Worm (Caenorhabditis elegans) whole organism, L4 larva: ENCODE data around the gene srw-98.

Source experiments
- D1046.2 ChIP-seq: fragments of 200-800 bp; sonication (Bioruptor generic); IDR thresholded peaks from 2 replicates; pipeline ENCODE4 v1.3.6; 2022; ENCODE audit warnings: missing genetic modification characterization, missing compliant biosample characterization
- F26F4.8 ChIP-seq: fragments of 200-800 bp; sonication (Bioruptor generic); conservative IDR thresholded peaks from 2 replicates; pipeline ENCODE4 v1.3.6; 2022; ENCODE audit warnings: missing genetic modification characterization, missing compliant biosample characterization
- F44E2.7 ChIP-seq: fragments of 200-800 bp; sonication (Bioruptor generic); IDR thresholded peaks from 2 replicates; pipeline ENCODE4 v2.1.2; 2022; ENCODE audit warnings: missing genetic modification characterization, missing compliant biosample characterization
- F49E8.2 ChIP-seq: sonication (generic microtip); optimal IDR thresholded peaks from 2 replicates; lab custom pipeline; 2016; ENCODE audit warnings: missing compliant biosample characterization, mild to moderate bottlenecking, missing genetic modification characterization, borderline replicate concordance
- T20F7.1 ChIP-seq: fragments of 200-800 bp; sonication (Bioruptor generic); optimal IDR thresholded peaks from 2 replicates; lab custom pipeline; 2018; ENCODE audit warnings: mild to moderate bottlenecking, missing genetic modification characterization, missing compliant biosample characterization
- Y48G9A.11 ChIP-seq: fragments of 200-800 bp; sonication (Bioruptor generic); IDR thresholded peaks from 2 replicates; pipeline ENCODE4 v1.3.6; 2022; ENCODE audit warnings: missing genetic modification reagents, missing genetic modification characterization, missing compliant biosample characterization
- Y75B8A.6 ChIP-seq: fragments of 200-800 bp; sonication (Bioruptor generic); IDR thresholded peaks from 2 replicates; pipeline ENCODE4 v1.3.6; 2022; ENCODE audit warnings: missing genetic modification reagents, missing genetic modification characterization, missing compliant biosample characterization
- ZK337.2 ChIP-seq: fragments of 200-800 bp; sonication (Bioruptor generic); IDR thresholded peaks from 2 replicates; pipeline ENCODE4 v1.3.6; 2022; ENCODE audit warnings: missing genetic modification reagents, missing genetic modification characterization, missing compliant biosample characterization
- aha-1 ChIP-seq: fragments of 150-350 bp; peaks from one replicate; lab custom pipeline; 2014; ENCODE audit warnings: missing biosample characterization, missing genetic modification characterization
- attf-4 ChIP-seq: sonication (generic microtip); optimal IDR thresholded peaks from 3 replicates; lab custom pipeline; 2017; ENCODE audit warnings: missing biosample characterization, missing genetic modification characterization
- ceh-20 ChIP-seq: fragments of 200-800 bp; sonication (Bioruptor generic); IDR thresholded peaks from 2 replicates; pipeline ENCODE4 v1.3.6; 2022; ENCODE audit warnings: missing genetic modification reagents, missing genetic modification characterization, missing compliant biosample characterization
- ceh-44 ChIP-seq: fragments of 200-800 bp; sonication (Bioruptor generic); IDR thresholded peaks from 2 replicates; pipeline ENCODE4 v1.3.6; 2022; ENCODE audit warnings: missing genetic modification reagents, missing genetic modification characterization, missing compliant biosample characterization
- ceh-62 ChIP-seq: sonication (generic microtip); optimal IDR thresholded peaks from 2 replicates; lab custom pipeline; 2017; ENCODE audit warnings: missing biosample characterization, missing genetic modification characterization
- ces-1 ChIP-seq: fragments of 150-350 bp; sonication (generic microtip); optimal IDR thresholded peaks from 4 replicates; lab custom pipeline; 2014; ENCODE audit warnings: missing biosample characterization, missing genetic modification reagents, missing genetic modification characterization
- cey-2 ChIP-seq: sonication (generic microtip); optimal IDR thresholded peaks from 3 replicates; lab custom pipeline; 2017; ENCODE audit warnings: missing genetic modification characterization, mild to moderate bottlenecking, missing compliant biosample characterization, antibody characterized with exemption, borderline replicate concordance; ENCODE audit not compliant: insufficient read depth
- daf-12 ChIP-seq: fragments of 150-350 bp; optimal IDR thresholded peaks from 2 replicates; lab custom pipeline; 2014; ENCODE audit warnings: missing biosample characterization, missing genetic modification reagents, missing genetic modification characterization
- daf-8 ChIP-seq: fragments of 200-800 bp; sonication (Bioruptor generic); IDR thresholded peaks from 2 replicates; pipeline ENCODE4 v1.3.6; 2022; ENCODE audit warnings: missing genetic modification characterization, missing compliant biosample characterization
- dmd-8 ChIP-seq: fragments of 200-800 bp; sonication (Bioruptor generic); IDR thresholded peaks from 2 replicates; pipeline ENCODE4 v1.3.6; 2022; ENCODE audit warnings: missing genetic modification characterization, missing compliant biosample characterization
- dmd-9 ChIP-seq: fragments of 200-800 bp; sonication (Bioruptor generic); IDR thresholded peaks from 2 replicates; pipeline ENCODE4 v1.3.6; 2022; ENCODE audit warnings: missing genetic modification reagents, missing genetic modification characterization, missing compliant biosample characterization
- duxl-1 ChIP-seq: sonication (generic microtip); optimal IDR thresholded peaks from 2 replicates; lab custom pipeline; 2016; ENCODE audit warnings: mild to moderate bottlenecking, missing genetic modification characterization, moderate library complexity, missing compliant biosample characterization; ENCODE audit not compliant: poor library complexity
- egl-27 ChIP-seq: sonication (generic microtip); optimal IDR thresholded peaks from 3 replicates; lab custom pipeline; 2017; ENCODE audit warnings: missing biosample characterization, missing genetic modification reagents, missing genetic modification characterization
- egl-43 ChIP-seq: fragments of 200-800 bp; sonication (Bioruptor generic); IDR thresholded peaks from 2 replicates; pipeline ENCODE4 v1.3.6; 2022; ENCODE audit warnings: missing genetic modification reagents, missing genetic modification characterization, missing compliant biosample characterization
- gei-8 ChIP-seq: fragments of 200-800 bp; sonication (Bioruptor generic); optimal IDR thresholded peaks from 2 replicates; lab custom pipeline; 2018; ENCODE audit warnings: mild to moderate bottlenecking, missing genetic modification characterization, missing compliant biosample characterization
- jun-1 ChIP-seq: fragments of 150-350 bp; optimal IDR thresholded peaks from 2 replicates; lab custom pipeline; 2014; ENCODE audit warnings: missing biosample characterization, missing genetic modification reagents, missing genetic modification characterization
- lim-7 ChIP-seq: fragments of 200-800 bp; sonication (Bioruptor generic); IDR thresholded peaks from 2 replicates; pipeline ENCODE4 v1.3.6; 2022; ENCODE audit warnings: missing genetic modification characterization, missing compliant biosample characterization
- lin-29 ChIP-seq: fragments of 200-800 bp; sonication (Bioruptor generic); IDR thresholded peaks from 2 replicates; pipeline ENCODE4 v1.3.6; 2022; ENCODE audit warnings: missing genetic modification reagents, missing genetic modification characterization, missing compliant biosample characterization
- madf-5 ChIP-seq, 2 experiments: fragments of 200-800 bp; sonication (Bioruptor generic); IDR thresholded peaks; 2 replicates each; pipeline ENCODE4 v1.3.6; 2022; ENCODE audit warnings: missing compliant biosample characterization in 2 of 2, missing genetic modification characterization in 2 of 2
- mdl-1 ChIP-seq, 2 experiments: fragments of 150-350 bp in 1 of 2; sonication (generic microtip) in 1 of 2; optimal IDR thresholded peaks; 2 replicates each; lab custom pipeline; 2014 to 2017; ENCODE audit warnings: missing biosample characterization in 2 of 2, missing genetic modification characterization in 2 of 2
- mdt-29 ChIP-seq: fragments of 200-800 bp; sonication (Bioruptor generic); IDR thresholded peaks from 2 replicates; pipeline ENCODE4 v1.3.6; 2022; ENCODE audit warnings: missing genetic modification reagents, missing genetic modification characterization, missing compliant biosample characterization
- mes-2 ChIP-seq: sonication (generic microtip); optimal IDR thresholded peaks from 2 replicates; lab custom pipeline; 2016; ENCODE audit warnings: missing genotype, mild to moderate bottlenecking, missing genetic modification characterization, missing compliant biosample characterization; ENCODE audit not compliant: poor library complexity, severe bottlenecking
- nhr-10 ChIP-seq: fragments of 150-350 bp; optimal IDR thresholded peaks from 2 replicates; lab custom pipeline; 2014; ENCODE audit warnings: missing biosample characterization, missing genetic modification characterization
- nhr-102 ChIP-seq: sonication (generic microtip); optimal IDR thresholded peaks from 2 replicates; lab custom pipeline; 2016; ENCODE audit warnings: mild to moderate bottlenecking, missing genetic modification characterization, moderate library complexity, missing compliant biosample characterization
- pha-4 ChIP-seq, 2 experiments: fragments of 150-350 bp in 1 of 2; fragments of 200-800 bp in 1 of 2; sonication (Bioruptor generic) in 1 of 2; IDR thresholded peaks in 1 of 2; optimal IDR thresholded peaks in 1 of 2; 2 replicates each; pipeline versions ENCODE4 v1.3.6 to Lab custom; 2014 to 2022; ENCODE audit warnings: missing genetic modification characterization in 2 of 2, missing genetic modification reagents in 2 of 2, missing biosample characterization in 1 of 2, missing compliant biosample characterization in 1 of 2
- php-3 ChIP-seq: fragments of 200-800 bp; sonication (Bioruptor generic); IDR thresholded peaks from 2 replicates; pipeline ENCODE4 v1.3.6; 2022; ENCODE audit warnings: missing genetic modification reagents, missing genetic modification characterization, missing compliant biosample characterization
- saeg-2 ChIP-seq: fragments of 200-800 bp; sonication (Bioruptor generic); IDR thresholded peaks from 2 replicates; pipeline ENCODE4 v1.3.6; 2022; ENCODE audit warnings: missing genetic modification reagents, missing genetic modification characterization, missing compliant biosample characterization
- set-16 ChIP-seq: fragments of 200-800 bp; sonication (Bioruptor generic); IDR thresholded peaks from 2 replicates; pipeline ENCODE4 v1.3.6; 2022; ENCODE audit warnings: missing genetic modification reagents, missing genetic modification characterization, missing compliant biosample characterization
- snpc-1.2 ChIP-seq: fragments of 200-800 bp; sonication (Bioruptor generic); IDR thresholded peaks from 2 replicates; pipeline ENCODE4 v1.3.6; 2022; ENCODE audit warnings: missing genetic modification reagents, missing genetic modification characterization, missing compliant biosample characterization
- tag-97 ChIP-seq: fragments of 200-800 bp; sonication (Bioruptor generic); IDR thresholded peaks from 2 replicates; pipeline ENCODE4 v1.3.6; 2022; ENCODE audit warnings: missing genetic modification characterization, missing compliant biosample characterization
- unc-130 ChIP-seq: sonication (generic microtip); optimal IDR thresholded peaks from 2 replicates; lab custom pipeline; 2016; ENCODE audit warnings: missing genetic modification reagents, missing genetic modification characterization, missing compliant biosample characterization
- zfp-3 ChIP-seq: fragments of 200-800 bp; sonication (Bioruptor generic); conservative IDR thresholded peaks from 2 replicates; pipeline ENCODE4 v1.3.6; 2022; ENCODE audit warnings: missing genetic modification reagents, missing genetic modification characterization, missing compliant biosample characterization

Gene srw-98

DNA sequence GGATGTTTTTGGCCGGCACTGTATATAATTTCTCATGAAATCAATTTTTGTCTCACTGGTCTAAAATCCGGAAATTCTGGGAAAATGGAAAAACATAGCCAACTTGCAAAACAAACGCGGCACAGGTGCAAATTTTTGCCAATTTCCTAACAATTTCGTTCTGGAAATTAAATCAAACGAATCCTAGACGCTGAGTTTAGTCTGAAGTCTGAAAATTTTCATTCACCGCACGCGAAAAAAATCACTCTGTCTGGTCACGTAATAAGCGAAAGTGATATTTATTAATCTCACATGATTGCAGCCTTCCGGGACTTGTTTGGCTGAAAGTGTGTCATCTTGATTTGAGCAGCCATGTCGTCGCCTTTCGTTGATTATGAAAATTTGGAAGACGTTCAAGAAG, 38.8 kb upstream of the srw-98 start, which contains the start of gene srw-103:
Gene srw-103, plus strand, starts transcription at position 301 of the 400 bp plus-strand sequence.
- no peak for TF ChIP-seq F49E8.2 (tag; lab: Kevin White, UChicago)
- no peak for TF ChIP-seq unc-130
- TF ChIP-seq, all 104 proteins: peak for 0

DNA sequence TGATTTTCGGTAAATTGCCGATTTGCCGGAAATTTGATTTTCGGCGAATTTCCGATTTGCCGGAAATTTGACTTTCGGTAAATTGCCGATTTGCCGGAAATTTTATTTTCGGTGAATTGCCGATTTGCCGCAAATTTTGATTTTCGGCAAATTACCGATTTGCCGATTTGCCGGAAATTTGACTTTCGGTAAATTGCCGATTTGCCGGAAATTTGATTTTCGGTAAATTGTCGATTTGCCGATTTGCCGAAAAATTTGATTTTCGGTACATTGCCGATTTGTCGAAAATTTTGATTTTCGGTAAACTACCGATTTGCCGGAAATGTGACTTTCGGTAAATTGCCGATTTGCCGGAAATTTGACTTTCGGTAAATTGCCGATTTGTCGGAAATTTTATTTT, 35.6 kb upstream of the srw-98 start:
- peak; percentile 47; the same call in 1 of the 2 replicates for TF ChIP-seq lin-29 (GFP tag; lab: Robert Waterston, UW)
- peak; percentile 8; the same call in 1 of the 2 replicates for TF ChIP-seq lim-7 (GFP tag; lab: Robert Waterston, UW)
- 0 out of 2 replicates have a peak, but pooled peaks have one; percentile 57 for TF ChIP-seq tag-97 (GFP tag; lab: Robert Waterston, UW)
- 0 out of 2 replicates have a peak, but pooled peaks have one; percentile 28 for TF ChIP-seq Y75B8A.6 (GFP tag; lab: Robert Waterston, UW)
- peak; percentile 92; the same call in 1 of the 2 replicates for TF ChIP-seq F44E2.7 (GFP tag; lab: Robert Waterston, UW)
- TF ChIP-seq mdt-29, result peak; percentile 58; the same call in 1 of the 2 replicates
- TF ChIP-seq D1046.2 (GFP tag; lab: Robert Waterston, UW), result peak; percentile 26; the same call in 1 of the 2 replicates
- peak; percentile 84 for TF ChIP-seq egl-43 (GFP tag; lab: Robert Waterston, UW)
- peak in 1 of 2 experiments; percentile 93; a peak in 2 of 4 replicates for TF ChIP-seq madf-5 (GFP tag; IDR thresholded peaks at IDR 0.05; lab: Robert Waterston, UW)
- TF ChIP-seq daf-8 (GFP tag; lab: Robert Waterston, UW), result 0 out of 2 replicates have a peak, but pooled peaks have one; percentile 28
- 0 out of 2 replicates have a peak, but pooled peaks have one; percentile 31 for TF ChIP-seq ceh-44 (GFP tag; lab: Robert Waterston, UW)
- TF ChIP-seq Y48G9A.11 (GFP tag; lab: Robert Waterston, UW), result peak; percentile 47; the same call in 1 of the 2 replicates
- peak; percentile 24; the same call in 1 of the 2 replicates for TF ChIP-seq php-3 (GFP tag; lab: Robert Waterston, UW)
- 0 out of 2 replicates have a peak, but pooled peaks have one; percentile 28 for TF ChIP-seq zfp-3
- peak; percentile 6; the same call in 1 of the 2 replicates for TF ChIP-seq ZK337.2
- TF ChIP-seq F26F4.8 (GFP tag; lab: Robert Waterston, UW), result peak; percentile 86
- peak; percentile 66 for TF ChIP-seq saeg-2 (GFP tag; lab: Robert Waterston, UW)

DNA sequence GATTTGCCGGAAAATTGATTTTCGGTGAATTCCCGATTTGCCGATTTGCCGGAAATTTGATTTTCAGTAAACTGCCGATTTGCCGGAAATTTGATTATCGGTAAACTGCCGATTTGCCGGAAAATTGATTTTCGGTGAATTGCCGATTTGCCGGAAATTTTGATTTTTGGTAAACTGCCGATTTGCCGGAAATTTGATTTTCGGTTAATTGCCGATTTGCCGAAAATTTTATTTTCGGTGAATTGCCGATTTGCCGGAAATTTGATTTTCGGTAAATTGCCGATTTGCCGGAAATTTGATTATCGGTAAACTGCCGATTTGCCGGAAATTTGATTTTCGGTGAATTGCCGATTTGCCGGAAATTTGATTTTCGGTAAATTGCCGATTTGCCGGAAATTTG, 34.3 kb upstream of the srw-98 start:
- TF ChIP-seq madf-5 (GFP tag; IDR thresholded peaks at IDR 0.05; lab: Robert Waterston, UW), result 0 out of 4 replicates have a peak, but pooled peaks of 1 of the 2 experiments have one; percentile 51
- peak; percentile 70; the same call in 1 of the 2 replicates for TF ChIP-seq D1046.2 (GFP tag; lab: Robert Waterston, UW)
- TF ChIP-seq F26F4.8 (GFP tag; lab: Robert Waterston, UW), result 0 out of 2 replicates have a peak, but pooled peaks have one; percentile 12
- TF ChIP-seq tag-97 (GFP tag; lab: Robert Waterston, UW), result 0 out of 2 replicates have a peak, but pooled peaks have one; percentile 57
- TF ChIP-seq dmd-9, result 0 out of 2 replicates have a peak, but pooled peaks have one; percentile 34

DNA sequence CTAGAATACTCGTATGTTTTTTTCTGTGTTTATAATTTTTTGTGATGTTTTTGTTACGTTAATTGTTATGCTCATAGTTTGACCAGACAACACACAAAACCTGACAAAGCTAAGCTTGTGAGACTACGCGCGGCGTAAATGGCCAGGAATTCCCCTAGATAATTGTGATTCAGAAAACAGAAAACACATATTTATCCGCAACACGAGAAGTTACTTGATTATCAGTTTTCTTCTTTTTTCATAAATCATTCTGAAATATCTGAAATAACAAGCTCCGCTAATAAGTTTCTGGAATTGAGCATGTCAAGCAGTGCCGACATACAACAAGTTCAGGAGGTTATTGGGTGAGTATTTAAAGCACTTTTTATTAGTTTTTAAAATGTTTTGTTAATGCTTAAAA, 32.8 kb upstream of the srw-98 start, which contains the start of gene srw-100:
Gene srw-100, plus strand, starts transcription at position 301 of the 400 bp plus-strand sequence.
- TF ChIP-seq F26F4.8 (GFP tag; lab: Robert Waterston, UW) (no peak), snpc-1.2 (GFP tag; lab: Robert Waterston, UW) (no peak), nhr-102 (tag; lab: Kevin White, UChicago) (no peak), T20F7.1 (GFP tag; lab: Kevin White, UChicago) (no peak), dmd-8 (GFP tag; lab: Robert Waterston, UW) (no peak), mes-2 (tag; lab: Kevin White, UChicago) (no peak), attf-4 (tag; lab: Kevin White, UChicago) (no peak), mdl-1 (tag; optimal IDR thresholded peaks at IDR 0.05; lab: Kevin White, UChicago) (no peak), duxl-1 (tag; lab: Kevin White, UChicago) (no peak), set-16 (no peak), nhr-10 (no peak), ZK337.2 (no peak)

DNA sequence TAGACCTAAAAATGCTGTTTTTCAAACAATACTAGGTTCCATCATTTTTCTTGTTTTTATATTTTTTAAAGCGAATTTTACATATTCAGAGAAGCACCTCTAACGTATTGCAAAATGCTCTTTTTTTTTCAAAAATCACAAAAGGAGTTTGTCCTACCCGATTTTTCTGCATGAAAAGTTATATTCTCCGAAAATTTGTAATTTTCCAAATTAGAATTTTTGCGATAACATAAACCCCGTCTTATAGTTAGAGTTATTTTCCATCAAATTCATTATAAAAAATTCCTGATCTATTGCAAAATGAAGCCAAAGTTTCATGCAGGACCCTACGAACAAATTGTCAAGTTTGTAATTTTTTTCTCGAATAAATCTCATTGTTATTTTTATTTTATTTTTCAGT, 30.3 kb upstream of the srw-98 start, which contains the start of gene srw-99:
Gene srw-99, plus strand, starts transcription at position 301 of the 400 bp plus-strand sequence.
- TF ChIP-seq ceh-20 (GFP tag; lab: Robert Waterston, UW), result no peak
- TF ChIP-seq nhr-102 (tag; lab: Kevin White, UChicago), result no peak
- no peak for TF ChIP-seq ceh-44 (GFP tag; lab: Robert Waterston, UW)
- no peak for TF ChIP-seq aha-1 (tag; lab: Kevin White, UChicago)
- no peak for TF ChIP-seq cey-2 (tag; lab: Kevin White, UChicago)
- no peak for TF ChIP-seq egl-27 (tag; lab: Kevin White, UChicago)
- no peak for TF ChIP-seq ces-1
- TF ChIP-seq pha-4 (GFP tag; IDR thresholded peaks at IDR 0.05; lab: Robert Waterston, UW), result no peak
- TF ChIP-seq pha-4 (tag; optimal IDR thresholded peaks at IDR 0.05; lab: Kevin White, UChicago), result no peak
- no peak for TF ChIP-seq daf-12 (tag; lab: Kevin White, UChicago)
- TF ChIP-seq jun-1 (tag; lab: Kevin White, UChicago), result no peak
- TF ChIP-seq gei-8 (GFP tag; lab: Kevin White, UChicago), result no peak
- no peak for TF ChIP-seq zfp-3
- no peak for TF ChIP-seq ceh-62
